Fruit fly (Drosophila melanogaster): ENCODE measurements around the gene GatA.

dm6 chr3R:19051247-19051646 is 22.6 kb upstream of the GatA start:
- no peak for TF ChIP-seq ab (GFP tag; optimal IDR thresholded peaks at IDR 0.05)
- TF ChIP-seq Antp (GFP tag; optimal IDR thresholded peaks at IDR 0.05): no peak
- no peak for TF ChIP-seq Adf1 (GFP tag; IDR thresholded peaks at IDR 0.05)
- no peak for TF ChIP-seq CG10979 (tag; optimal IDR thresholded peaks at IDR 0.05)
- no peak for TF ChIP-seq CG8281 (tag; optimal IDR thresholded peaks at IDR 0.05)
- TF ChIP-seq CG30403 (GFP tag; optimal IDR thresholded peaks at IDR 0.05): no peak
- TF ChIP-seq Max (GFP tag; optimal IDR thresholded peaks at IDR 0.05): no peak
- TF ChIP-seq Side (GFP tag; optimal IDR thresholded peaks at IDR 0.05): no peak
